Fruit fly (Drosophila melanogaster) whole organism, embryonic: Measurements from ENCODE around the gene CG10435.

Source experiments
- Atf-2 ChIP-seq: fragments of 200-800 bp; sonication (Bioruptor generic); optimal IDR thresholded peaks from 2 replicates; lab custom pipeline; 2016; ENCODE audit warnings: missing biosample characterization, missing genetic modification characterization
- Awh ChIP-seq: fragments of 200-800 bp; sonication (Bioruptor generic); IDR thresholded peaks from 2 replicates; pipeline ENCODE4, ENCODE4 v1.3.6; 2022; ENCODE audit warnings: missing biosample characterization, missing genetic modification characterization
- Blimp-1 ChIP-seq: fragments of 200-800 bp; sonication (Bioruptor generic); optimal IDR thresholded peaks from 3 replicates; lab custom pipeline; 2018; ENCODE audit warnings: missing biosample characterization, missing genetic modification characterization, mild to moderate bottlenecking, moderate library complexity, missing genetic modification reagents
- CG10543 ChIP-seq: fragments of 200-800 bp; sonication (Bioruptor generic); optimal IDR thresholded peaks from 3 replicates; lab custom pipeline; 2017; ENCODE audit warnings: missing biosample characterization, mild to moderate bottlenecking, missing genetic modification characterization, moderate library complexity
- CG10654 ChIP-seq: fragments of 200-800 bp; sonication (Bioruptor generic); optimal IDR thresholded peaks from 2 replicates; lab custom pipeline; 2016; ENCODE audit warnings: missing biosample characterization, missing genetic modification characterization
- CG10959 ChIP-seq: fragments of 200-800 bp; sonication (Bioruptor generic); IDR thresholded peaks from 2 replicates; pipeline ENCODE4 v1.3.6; 2022; ENCODE audit warnings: missing biosample characterization, missing genetic modification characterization
- CG12104 ChIP-seq: fragments of 200-800 bp; sonication (Bioruptor generic); optimal IDR thresholded peaks from 3 replicates; lab custom pipeline; 2016; ENCODE audit warnings: missing biosample characterization, missing genetic modification characterization
- CG12155 ChIP-seq: fragments of 200-800 bp; sonication (Bioruptor generic); optimal IDR thresholded peaks from 3 replicates; lab custom pipeline; 2016; ENCODE audit warnings: missing biosample characterization, missing genetic modification characterization
- CG12236 ChIP-seq: fragments of 200-800 bp; sonication (Bioruptor generic); optimal IDR thresholded peaks from 2 replicates; lab custom pipeline; 2016; ENCODE audit warnings: missing biosample characterization, missing genetic modification characterization
- CG12769 ChIP-seq: fragments of 200-800 bp; sonication (Bioruptor generic); optimal IDR thresholded peaks from 2 replicates; lab custom pipeline; 2019; ENCODE audit warnings: missing biosample characterization, mild to moderate bottlenecking, missing genetic modification characterization, moderate library complexity
- CG13296 ChIP-seq: fragments of 200-800 bp; sonication (Bioruptor generic); optimal IDR thresholded peaks from 3 replicates; lab custom pipeline; 2018; ENCODE audit warnings: missing biosample characterization, mild to moderate bottlenecking, missing genetic modification characterization
- CG13894 ChIP-seq: fragments of 200-800 bp; sonication (Bioruptor generic); optimal IDR thresholded peaks from 3 replicates; lab custom pipeline; 2018; ENCODE audit warnings: missing biosample characterization, mild to moderate bottlenecking, missing genetic modification characterization, moderate library complexity
- CG15601 ChIP-seq: fragments of 200-800 bp; sonication (Bioruptor generic); optimal IDR thresholded peaks from 3 replicates; lab custom pipeline; 2019; ENCODE audit warnings: missing biosample characterization, mild to moderate bottlenecking, missing genetic modification characterization, moderate library complexity
- CG18619 ChIP-seq: fragments of 200-800 bp; sonication (Bioruptor generic); optimal IDR thresholded peaks from 3 replicates; lab custom pipeline; 2017; ENCODE audit warnings: missing biosample characterization, mild to moderate bottlenecking, missing genetic modification characterization
- CG4707 ChIP-seq: fragments of 200-800 bp; sonication (Bioruptor generic); optimal IDR thresholded peaks from 2 replicates; lab custom pipeline; 2018; ENCODE audit warnings: missing biosample characterization, mild to moderate bottlenecking, missing genetic modification characterization, moderate library complexity
- CG6683 ChIP-seq: fragments of 200-800 bp; sonication (Bioruptor generic); optimal IDR thresholded peaks from 2 replicates; lab custom pipeline; 2017; ENCODE audit warnings: missing biosample characterization, mild to moderate bottlenecking, missing genetic modification characterization, missing genetic modification reagents
- CG7839 ChIP-seq: fragments of 200-800 bp; sonication (Bioruptor generic); optimal IDR thresholded peaks from 3 replicates; lab custom pipeline; 2018; ENCODE audit warnings: missing biosample characterization, mild to moderate bottlenecking, missing genetic modification characterization, moderate library complexity
- Eip74EF ChIP-seq, 2 experiments: fragments of 200-800 bp in 1 of 2; fragments of >200 bp in 1 of 2; sonication (Bioruptor generic) in 1 of 2; optimal IDR thresholded peaks; 2 replicates each; lab custom pipeline; 2017 to 2019; ENCODE audit warnings: missing biosample characterization in 2 of 2, missing genetic modification characterization in 2 of 2, mild to moderate bottlenecking in 1 of 2, moderate library complexity in 1 of 2
- Elba2 ChIP-seq: fragments of 200-800 bp; sonication (Bioruptor generic); optimal IDR thresholded peaks from 3 replicates; lab custom pipeline; 2016; ENCODE audit warnings: missing biosample characterization, missing genetic modification characterization
- Fer1 ChIP-seq: fragments of 200-800 bp; sonication (Bioruptor generic); optimal IDR thresholded peaks from 2 replicates; lab custom pipeline; 2017; ENCODE audit warnings: missing biosample characterization, mild to moderate bottlenecking, missing genetic modification characterization
- Gsc ChIP-seq: fragments of 200-800 bp; sonication (Bioruptor generic); IDR thresholded peaks from 2 replicates; pipeline ENCODE4 v1.3.6; 2022; ENCODE audit warnings: missing biosample characterization, missing genetic modification characterization
- Mes4 ChIP-seq: fragments of 200-800 bp; sonication (Bioruptor generic); optimal IDR thresholded peaks from 2 replicates; lab custom pipeline; 2016; ENCODE audit warnings: missing biosample characterization, missing genetic modification characterization
- Ravus ChIP-seq: fragments of 200-800 bp; sonication (Bioruptor generic); IDR thresholded peaks from 2 replicates; pipeline ENCODE4 v1.3.6; 2022; ENCODE audit warnings: missing biosample characterization, missing genetic modification characterization
- Spps ChIP-seq: fragments of 200-800 bp; sonication (Bioruptor generic); optimal IDR thresholded peaks from 2 replicates; lab custom pipeline; 2018; ENCODE audit warnings: missing biosample characterization, mild to moderate bottlenecking, missing genetic modification characterization
- TFAM ChIP-seq: fragments of 200-800 bp; sonication (Bioruptor generic); optimal IDR thresholded peaks from 2 replicates; lab custom pipeline; 2017; ENCODE audit warnings: missing biosample characterization, missing genetic modification characterization, inconsistent platforms
- Trl ChIP-seq, 3 experiments: fragments of >200 bp in 2 of 3; fragments of 200-800 bp in 1 of 3; sonication (Bioruptor generic) in 1 of 3; optimal IDR thresholded peaks; 2 replicates in 1 of 3; 3 replicates in 2 of 3; lab custom pipeline; 2016 to 2017; ENCODE audit warnings: missing biosample characterization in 1 of 3, missing genetic modification characterization in 1 of 3
- btn ChIP-seq: fragments of 200-800 bp; sonication (Bioruptor generic); optimal IDR thresholded peaks from 2 replicates; lab custom pipeline; 2016; ENCODE audit warnings: missing biosample characterization, missing genetic modification characterization
- cg ChIP-seq: fragments of 200-800 bp; sonication (Bioruptor generic); optimal IDR thresholded peaks from 3 replicates; lab custom pipeline; 2019; ENCODE audit warnings: missing biosample characterization, mild to moderate bottlenecking, missing genetic modification characterization, moderate library complexity
- chinmo ChIP-seq: fragments of 200-800 bp; sonication (Bioruptor generic); IDR thresholded peaks from 4 replicates; pipeline ENCODE4 v1.3.6; 2022; ENCODE audit warnings: missing biosample characterization, missing genetic modification characterization; ENCODE audit not compliant: partially characterized antibody
- chn ChIP-seq: fragments of 200-800 bp; sonication (Bioruptor generic); optimal IDR thresholded peaks from 2 replicates; lab custom pipeline; 2016; ENCODE audit warnings: missing biosample characterization, missing genetic modification characterization
- crol ChIP-seq: fragments of 200-800 bp; sonication (Bioruptor generic); IDR thresholded peaks from 2 replicates; pipeline ENCODE4 v1.3.6; 2022; ENCODE audit warnings: missing biosample characterization, missing genetic modification characterization
- emc ChIP-seq: fragments of 200-800 bp; sonication (Bioruptor generic); optimal IDR thresholded peaks from 2 replicates; lab custom pipeline; 2016; ENCODE audit warnings: missing biosample characterization, missing genetic modification characterization
- eve ChIP-seq, 2 experiments: fragments of >200 bp; optimal IDR thresholded peaks; 2 replicates each; lab custom pipeline; 2017; ENCODE audit warnings: missing biosample characterization in 2 of 2, missing genetic modification characterization in 2 of 2
- eyg ChIP-seq: fragments of 200-800 bp; sonication (Bioruptor generic); optimal IDR thresholded peaks from 3 replicates; lab custom pipeline; 2016; ENCODE audit warnings: missing biosample characterization, missing genetic modification characterization
- ham ChIP-seq: fragments of 200-800 bp; sonication (Bioruptor generic); IDR thresholded peaks from 2 replicates; pipeline ENCODE4 v1.3.6; 2022; ENCODE audit warnings: missing biosample characterization, missing genetic modification characterization
- kni ChIP-seq: fragments of 200-800 bp; sonication (Bioruptor generic); optimal IDR thresholded peaks from 3 replicates; lab custom pipeline; 2017; ENCODE audit warnings: mild to moderate bottlenecking, missing biosample characterization, missing genetic modification reagents, missing genetic modification characterization
- luna ChIP-seq: fragments of 200-800 bp; sonication (Bioruptor generic); optimal IDR thresholded peaks from 2 replicates; lab custom pipeline; 2016; ENCODE audit warnings: missing biosample characterization, missing genetic modification characterization
- oc ChIP-seq: fragments of 200-800 bp; sonication (Bioruptor generic); optimal IDR thresholded peaks from 2 replicates; lab custom pipeline; 2018; ENCODE audit warnings: missing biosample characterization, mild to moderate bottlenecking, missing genetic modification characterization, moderate library complexity
- pnt ChIP-seq: fragments of 200-800 bp; sonication (Bioruptor generic); optimal IDR thresholded peaks from 3 replicates; lab custom pipeline; 2016; ENCODE audit warnings: missing biosample characterization, missing genetic modification characterization
- psq ChIP-seq: fragments of 200-800 bp; sonication (Bioruptor generic); optimal IDR thresholded peaks from 2 replicates; lab custom pipeline; 2017; ENCODE audit warnings: missing biosample characterization, missing genetic modification characterization
- pzg ChIP-seq: fragments of 200-800 bp; sonication (Bioruptor generic); optimal IDR thresholded peaks from 3 replicates; lab custom pipeline; 2018; ENCODE audit warnings: missing biosample characterization, mild to moderate bottlenecking, missing genetic modification characterization, moderate library complexity
- rib ChIP-seq: fragments of 200-800 bp; sonication (Bioruptor generic); IDR thresholded peaks from 2 replicates; pipeline ENCODE4 v1.3.6; 2022; ENCODE audit warnings: missing biosample characterization, missing genetic modification characterization
- sd ChIP-seq: fragments of 200-800 bp; sonication (Bioruptor generic); optimal IDR thresholded peaks from 3 replicates; lab custom pipeline; 2018; ENCODE audit warnings: missing biosample characterization, mild to moderate bottlenecking, missing genetic modification characterization, moderate library complexity
- sens ChIP-seq: fragments of 200-800 bp; sonication (Bioruptor generic); peaks from one replicate; lab custom pipeline; 2016; ENCODE audit warnings: missing biosample characterization, missing genetic modification characterization
- tin ChIP-seq: fragments of 200-800 bp; sonication (Bioruptor generic); optimal IDR thresholded peaks from 3 replicates; lab custom pipeline; 2016; ENCODE audit warnings: missing biosample characterization, missing genetic modification characterization
- tio ChIP-seq: fragments of 200-800 bp; sonication (Bioruptor generic); optimal IDR thresholded peaks from 2 replicates; lab custom pipeline; 2017; ENCODE audit warnings: missing biosample characterization, missing genetic modification characterization, inconsistent platforms
- trem ChIP-seq: fragments of 200-800 bp; optimal IDR thresholded peaks from 3 replicates; lab custom pipeline; 2019; ENCODE audit warnings: missing biosample characterization, mild to moderate bottlenecking, missing genetic modification characterization, moderate library complexity
- unpg ChIP-seq: fragments of 200-800 bp; sonication (Bioruptor generic); optimal IDR thresholded peaks from 3 replicates; lab custom pipeline; 2018; ENCODE audit warnings: missing biosample characterization, mild to moderate bottlenecking, missing genetic modification characterization, moderate library complexity

The CG10435 gene

DNA sequence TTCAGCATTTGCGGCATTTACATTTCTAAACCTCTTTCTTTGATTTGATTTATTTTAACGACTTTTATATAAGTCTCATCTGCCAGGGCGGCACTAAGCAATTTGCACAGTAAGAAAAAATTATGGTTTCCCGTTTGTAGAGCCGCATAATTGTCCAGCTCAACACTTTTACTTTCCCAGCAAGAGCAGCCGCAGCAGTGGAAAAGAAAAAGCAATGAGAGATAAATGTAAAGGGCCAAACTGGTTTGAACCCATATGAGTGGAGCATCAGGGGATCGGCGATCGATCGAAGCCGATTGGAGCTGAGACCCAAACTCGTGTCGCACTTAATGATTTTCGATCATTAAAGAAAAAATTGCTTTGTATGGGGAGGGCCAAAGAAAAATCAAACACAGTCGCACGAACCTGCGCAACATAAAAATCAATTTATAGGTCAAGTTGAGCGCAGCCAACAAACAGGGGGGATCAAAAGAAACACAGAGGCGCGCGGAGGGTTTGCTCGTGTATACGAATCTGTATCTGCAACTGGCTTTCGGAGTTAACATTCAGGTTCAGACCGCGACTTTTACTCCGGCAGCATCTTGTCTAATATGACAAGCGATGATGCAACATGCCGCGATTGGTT, 22.1 kb downstream of the CG10435 start (continued):
- no peak for TF ChIP-seq CG10959
- TF ChIP-seq CG6683 (GFP tag; lab: Kevin White, UChicago), result no peak
- no peak for TF ChIP-seq cg (GFP tag; lab: Kevin White, UChicago)
- peak; percentile 62 for TF ChIP-seq kni (GFP tag; lab: Kevin White, UChicago)
- TF ChIP-seq oc, result peak; percentile 72
- no peak for TF ChIP-seq luna (GFP tag; lab: Kevin White, UChicago)
- TF ChIP-seq emc (GFP tag; lab: Kevin White, UChicago), result no peak
- peak; percentile 96 for TF ChIP-seq Blimp-1 (GFP tag; lab: Kevin White, UChicago)
- TF ChIP-seq CG13894, result no peak

DNA sequence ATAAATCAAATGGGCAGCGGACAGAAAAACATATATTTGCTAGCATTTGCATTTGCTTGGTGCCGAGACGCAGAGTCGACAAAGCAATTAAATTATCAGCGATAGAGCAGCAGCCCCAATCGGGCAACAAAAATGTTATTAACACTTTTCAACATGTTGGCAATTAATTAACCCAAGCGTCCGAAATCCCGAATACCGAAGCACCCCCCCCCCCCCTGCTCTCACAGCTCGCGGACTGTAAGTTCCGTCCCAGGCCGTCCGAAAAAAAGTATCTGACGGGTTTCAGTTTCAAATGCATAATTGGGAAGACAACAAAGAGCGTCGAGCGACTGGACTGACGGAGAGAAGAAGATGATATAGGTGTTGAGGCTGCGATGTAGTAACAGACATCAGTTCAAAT, 22.7 kb downstream of the CG10435 start:
- 0 out of 4 replicates have a peak, but pooled peaks have one; percentile 6 for TF ChIP-seq chinmo
- no peak for TF ChIP-seq CG18619 (GFP tag; lab: Kevin White, UChicago)
- TF ChIP-seq sens (GFP tag; lab: Kevin White, UChicago), result peak; percentile 23
- TF ChIP-seq sd (tag; lab: Kevin White, UChicago), result peak; percentile 67
- peak; percentile 58 for TF ChIP-seq Awh (GFP tag; lab: Robert Waterston, UW)
- no peak for TF ChIP-seq tio
- 0 out of 2 replicates have a peak, but pooled peaks have one; percentile 29 for TF ChIP-seq crol (GFP tag; lab: Robert Waterston, UW)
- peak; percentile 72 for TF ChIP-seq CG12769

DNA sequence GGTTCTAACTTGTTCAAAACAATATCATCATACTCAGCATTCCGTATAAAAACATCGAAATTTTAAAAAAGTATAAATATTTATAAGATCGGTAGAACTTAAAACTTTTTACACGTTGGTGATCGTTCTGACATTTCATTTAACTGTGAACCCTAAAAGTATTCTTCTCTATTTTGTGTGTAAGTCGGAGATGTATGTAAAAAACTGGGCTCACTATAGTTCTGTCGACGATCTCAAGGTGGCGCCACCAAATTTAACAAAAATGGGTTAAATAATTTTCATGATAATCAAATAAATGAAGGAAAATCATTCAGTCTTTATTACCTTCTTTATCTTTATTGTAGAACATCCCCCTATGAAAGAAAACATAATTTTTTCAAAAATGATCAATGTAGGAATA, 31.6 kb downstream of the CG10435 start:
- TF ChIP-seq psq (GFP tag; lab: Kevin White, UChicago) (no peak), pnt (GFP tag; lab: Kevin White, UChicago) (no peak), CG10543 (GFP tag; lab: Kevin White, UChicago) (no peak), CG4707 (GFP tag; lab: Kevin White, UChicago) (no peak), eve (GFP tag; optimal IDR thresholded peaks at IDR 0.05; lab: Kevin White, UChicago) (no peak), Spps (tag; lab: Kevin White, UChicago) (no peak), trem (tag; lab: Kevin White, UChicago) (peak; percentile 15), tin (GFP tag; lab: Kevin White, UChicago) (no peak), cg (GFP tag; lab: Kevin White, UChicago) (no peak), CG12155 (GFP tag; lab: Kevin White, UChicago) (no peak), Gsc (GFP tag; lab: Robert Waterston, UW) (no peak), Atf-2 (GFP tag; lab: Kevin White, UChicago) (no peak), unpg (no peak), CG15601 (peak; percentile 18), Mes4 (GFP tag; lab: Kevin White, UChicago) (no peak), eyg (GFP tag; lab: Kevin White, UChicago) (no peak), Ravus (GFP tag; lab: Robert Waterston, UW) (no peak), CG7839 (peak; percentile 16), CG12104 (GFP tag; lab: Kevin White, UChicago) (no peak), sens (GFP tag; lab: Kevin White, UChicago) (peak; percentile 7), rib (no peak), Eip74EF (GFP tag; optimal IDR thresholded peaks at IDR 0.05; lab: Kevin White, UChicago) (no peak), Fer1 (GFP tag; lab: Kevin White, UChicago) (no peak), CG13296 (GFP tag; lab: Kevin White, UChicago) (no peak), chn (GFP tag; lab: Kevin White, UChicago) (no peak), btn (GFP tag; lab: Kevin White, UChicago) (no peak), pzg (GFP tag; lab: Kevin White, UChicago) (no peak), CG10654 (GFP tag; lab: Kevin White, UChicago) (no peak), Trl (optimal IDR thresholded peaks at IDR 0.05; lab: Kevin White, UChicago) (no peak), Trl (GFP tag; optimal IDR thresholded peaks at IDR 0.05; lab: Kevin White, UChicago) (no peak), TFAM (GFP tag; lab: Kevin White, UChicago) (no peak), CG12236 (GFP tag; lab: Kevin White, UChicago) (no peak), Elba2 (GFP tag; lab: Kevin White, UChicago) (no peak), ham (no peak)
